Worm (Caenorhabditis elegans): Measurements from ENCODE around the gene appg-2.

Gene appg-2

ce11 chrII:8825769-8826168, 24.8 kb downstream of the appg-2 start, which contains the start of gene nas-25:
nas-25 (plus strand) TSS chrII:8826069.
- TF ChIP-seq nhr-76 (tag; optimal IDR thresholded peaks at IDR 0.05) (no peak), drap-1 (GFP tag; optimal IDR thresholded peaks at IDR 0.05) (no peak), ham-2 (GFP tag; optimal IDR thresholded peaks at IDR 0.05) (no peak), bed-3 (GFP tag; optimal IDR thresholded peaks at IDR 0.05) (no peak)

- no peak for TF ChIP-seq lin-32 (GFP tag; optimal IDR thresholded peaks at IDR 0.05)
- no peak for TF ChIP-seq cnd-1 (tag; optimal IDR thresholded peaks at IDR 0.05)
- no peak for TF ChIP-seq unc-62 (GFP tag; optimal IDR thresholded peaks at IDR 0.05)
- TF ChIP-seq mep-1 (tag; optimal IDR thresholded peaks at IDR 0.05): no peak
- no peak for TF ChIP-seq nhr-76 (tag; optimal IDR thresholded peaks at IDR 0.05)
- TF ChIP-seq nhr-12 (tag; optimal IDR thresholded peaks at IDR 0.05): no peak
- TF ChIP-seq nhr-2 (tag; optimal IDR thresholded peaks at IDR 0.05): no peak
- TF ChIP-seq bed-3 (GFP tag; optimal IDR thresholded peaks at IDR 0.05): no peak
- no peak for TF ChIP-seq mls-2 (tag; optimal IDR thresholded peaks at IDR 0.05)
- TF ChIP-seq ceh-43 (GFP tag; optimal IDR thresholded peaks at IDR 0.05): no peak
- TF ChIP-seq snpc-4 (tag; optimal IDR thresholded peaks at IDR 0.05): no peak
- TF ChIP-seq drap-1 (GFP tag; optimal IDR thresholded peaks at IDR 0.05): no peak
- no peak for TF ChIP-seq ceh-83 (GFP tag; optimal IDR thresholded peaks at IDR 0.05)
- TF ChIP-seq flh-1 (GFP tag; optimal IDR thresholded peaks at IDR 0.05): no peak
- no peak for TF ChIP-seq mab-5 (tag; optimal IDR thresholded peaks at IDR 0.05)
Observed at ce11 chrII:8829189-8829588, 28.3 kb downstream of the appg-2 start, which contains the start of gene F46C5.2. F46C5.2 (minus strand) TSS chrII:8829289.

ce11 chrII:8830917-8831316, 30.0 kb downstream of the appg-2 start:
- TF ChIP-seq ceh-83 (GFP tag; optimal IDR thresholded peaks at IDR 0.05) (no peak), ces-1 (GFP tag; optimal IDR thresholded peaks at IDR 0.05) (peak; percentile 65)

ce11 chrII:8832941-8833340, 32.0 kb downstream of the appg-2 start:
- TF ChIP-seq ham-2 (GFP tag; optimal IDR thresholded peaks at IDR 0.05): no peak
- TF ChIP-seq unc-120 (tag; optimal IDR thresholded peaks at IDR 0.05; ENCODE audit: poor library complexity, severe bottlenecking): no peak
- no peak for TF ChIP-seq sptf-1 (tag; optimal IDR thresholded peaks at IDR 0.05)
- no peak for TF ChIP-seq pha-4 (tag; optimal IDR thresholded peaks at IDR 0.05)
- TF ChIP-seq mep-1 (tag; optimal IDR thresholded peaks at IDR 0.05): no peak
- TF ChIP-seq lin-13 (tag; optimal IDR thresholded peaks at IDR 0.05): no peak
- no peak for TF ChIP-seq cnd-1 (tag; optimal IDR thresholded peaks at IDR 0.05)
- TF ChIP-seq zip-8 (tag; optimal IDR thresholded peaks at IDR 0.05): no peak
- TF ChIP-seq ztf-11 (tag; optimal IDR thresholded peaks at IDR 0.05): no peak
- no peak for TF ChIP-seq flh-1 (GFP tag; optimal IDR thresholded peaks at IDR 0.05)
- TF ChIP-seq elt-1 (tag; optimal IDR thresholded peaks at IDR 0.05; ENCODE audit: borderline replicate concordance, insufficient read depth): no peak
- TF ChIP-seq tbx-8 (GFP tag; optimal IDR thresholded peaks at IDR 0.05): no peak
- no peak for TF ChIP-seq sem-2 (GFP tag; optimal IDR thresholded peaks at IDR 0.05)
- TF ChIP-seq lin-32 (GFP tag; optimal IDR thresholded peaks at IDR 0.05): no peak
- TF ChIP-seq nhr-76 (tag; optimal IDR thresholded peaks at IDR 0.05): no peak
- no peak for TF ChIP-seq hlh-1 (tag; optimal IDR thresholded peaks at IDR 0.05)
- no peak for TF ChIP-seq M03D4.4 (tag; optimal IDR thresholded peaks at IDR 0.05)
- no peak for TF ChIP-seq blmp-1 (tag; optimal IDR thresholded peaks at IDR 0.05)

ce11 chrII:8835857-8836256, 34.9 kb downstream of the appg-2 start, which contains the start of gene F46C5.4:
F46C5.4 (plus strand) TSS chrII:8836078.
- TF ChIP-seq sptf-1 (tag; optimal IDR thresholded peaks at IDR 0.05) (no peak), ces-1 (GFP tag; optimal IDR thresholded peaks at IDR 0.05) (peak; percentile 71)

- no peak for TF ChIP-seq nhr-12 (tag; optimal IDR thresholded peaks at IDR 0.05)
- no peak for TF ChIP-seq mep-1 (tag; optimal IDR thresholded peaks at IDR 0.05)
- TF ChIP-seq unc-120 (tag; optimal IDR thresholded peaks at IDR 0.05; ENCODE audit: poor library complexity, severe bottlenecking): no peak
- TF ChIP-seq ztf-11 (tag; optimal IDR thresholded peaks at IDR 0.05): no peak
- TF ChIP-seq mab-5 (tag; optimal IDR thresholded peaks at IDR 0.05): no peak
- no peak for TF ChIP-seq flh-1 (GFP tag; optimal IDR thresholded peaks at IDR 0.05)
- TF ChIP-seq ceh-43 (GFP tag; optimal IDR thresholded peaks at IDR 0.05): no peak
- TF ChIP-seq nhr-28 (tag; optimal IDR thresholded peaks at IDR 0.05): no peak
- TF ChIP-seq snpc-4 (tag; optimal IDR thresholded peaks at IDR 0.05): no peak
- TF ChIP-seq pha-4 (tag; optimal IDR thresholded peaks at IDR 0.05): no peak
- TF ChIP-seq unc-62 (GFP tag; optimal IDR thresholded peaks at IDR 0.05): no peak
- no peak for TF ChIP-seq nhr-237 (tag; optimal IDR thresholded peaks at IDR 0.05)
Observed at ce11 chrII:8839025-8839424, 38.1 kb downstream of the appg-2 start, which contains the start of gene F46C5.7. F46C5.7 (plus strand) TSS chrII:8839325.
